Fruit fly (Drosophila melanogaster): ENCODE measurements around the gene CG43050.

dm6 chr2L:13088550-13088949 is 30.5 kb upstream of the CG43050 start:
- TF ChIP-seq psq (GFP tag; optimal IDR thresholded peaks at IDR 0.05) (no peak), Dif (GFP tag; optimal IDR thresholded peaks at IDR 0.05; ENCODE audit: partially characterized antibody) (no peak), dsf (GFP tag; optimal IDR thresholded peaks at IDR 0.05; ENCODE audit: borderline replicate concordance) (no peak)

All from whole organism, wandering third instar larva.